Worm (Caenorhabditis elegans) whole organism, early embryonic: ENCODE results near the gene C28H8.2.

Experiments used
- B0310.2 ChIP-seq: sonication (generic microtip); optimal IDR thresholded peaks from 2 replicates; lab custom pipeline; 2016; ENCODE audit warnings: mild to moderate bottlenecking, missing genetic modification characterization, missing compliant biosample characterization
- F13C5.2 ChIP-seq: sonication (generic microtip); optimal IDR thresholded peaks from 2 replicates; lab custom pipeline; 2017; ENCODE audit warnings: mild to moderate bottlenecking, missing genetic modification characterization, inconsistent platforms, missing compliant biosample characterization
- aly-1 ChIP-seq: sonication (generic microtip); optimal IDR thresholded peaks from 2 replicates; lab custom pipeline; 2016; ENCODE audit warnings: missing genetic modification characterization, missing compliant biosample characterization
- ama-1 ChIP-seq: fragments of 150-350 bp; optimal IDR thresholded peaks from 2 replicates; lab custom pipeline; 2014
- ceh-13 ChIP-seq: fragments of 200-800 bp; sonication (Bioruptor generic); optimal IDR thresholded peaks from 2 replicates; lab custom pipeline; 2018; ENCODE audit warnings: mild to moderate bottlenecking, missing genetic modification characterization, missing compliant biosample characterization
- ceh-36 ChIP-seq: sonication (generic microtip); optimal IDR thresholded peaks from 2 replicates; lab custom pipeline; 2016; ENCODE audit warnings: missing genetic modification characterization, inconsistent platforms, missing compliant biosample characterization
- ets-7 ChIP-seq: sonication (generic microtip); optimal IDR thresholded peaks from 2 replicates; lab custom pipeline; 2016; ENCODE audit warnings: missing genotype, missing genetic modification characterization, missing compliant biosample characterization
- flt-1 ChIP-seq: fragments of 200-800 bp; sonication (Bioruptor generic); IDR thresholded peaks from 2 replicates; pipeline ENCODE4 v1.3.6; 2022; ENCODE audit warnings: missing genetic modification characterization, missing compliant biosample characterization
- hmbx-1 ChIP-seq: sonication (generic microtip); optimal IDR thresholded peaks from 2 replicates; lab custom pipeline; 2016; ENCODE audit warnings: mild to moderate bottlenecking, missing genetic modification characterization, missing compliant biosample characterization
- hmg-4 ChIP-seq: fragments of 200-800 bp; sonication (Bioruptor generic); optimal IDR thresholded peaks from 2 replicates; lab custom pipeline; 2018; ENCODE audit warnings: mild to moderate bottlenecking, missing genetic modification characterization, missing compliant biosample characterization
- hnd-1 ChIP-seq: sonication (generic microtip); optimal IDR thresholded peaks from 2 replicates; lab custom pipeline; 2016; ENCODE audit warnings: missing genetic modification characterization, missing compliant biosample characterization
- pes-1 ChIP-seq: fragments of 200-800 bp; sonication (Bioruptor generic); IDR thresholded peaks from 2 replicates; pipeline ENCODE4 v1.3.6; 2022; ENCODE audit warnings: missing genetic modification reagents, missing genetic modification characterization, missing compliant biosample characterization
- scrt-1 ChIP-seq: fragments of 200-800 bp; sonication (Bioruptor generic); IDR thresholded peaks from 2 replicates; pipeline ENCODE4 v1.3.6; 2022; ENCODE audit warnings: missing genetic modification characterization, missing compliant biosample characterization
- sea-1 ChIP-seq: fragments of 200-800 bp; sonication (Bioruptor generic); conservative IDR thresholded peaks from 2 replicates; pipeline ENCODE4 v1.3.6; 2022; ENCODE audit warnings: missing genetic modification characterization, missing compliant biosample characterization
- tbx-11 ChIP-seq: fragments of 200-800 bp; sonication (Bioruptor generic); IDR thresholded peaks from 2 replicates; pipeline ENCODE4 v1.3.6; 2022; ENCODE audit warnings: missing genetic modification characterization, missing compliant biosample characterization
- tbx-37 ChIP-seq: fragments of 200-800 bp; sonication (Bioruptor generic); conservative IDR thresholded peaks from 2 replicates; pipeline ENCODE4 v1.3.6; 2022; ENCODE audit warnings: missing genetic modification reagents, missing genetic modification characterization, missing compliant biosample characterization
- tra-4 ChIP-seq: sonication (generic microtip); optimal IDR thresholded peaks from 2 replicates; lab custom pipeline; 2017; ENCODE audit warnings: missing genetic modification characterization, missing compliant biosample characterization

Gene C28H8.2

ce11 chrIII:5897468-5897867, 22.7 kb upstream of the C28H8.2 start:
- no peak for TF ChIP-seq ama-1 (lab: Kevin White, UChicago)
- no peak for TF ChIP-seq pes-1
- no peak for TF ChIP-seq B0310.2
- TF ChIP-seq flt-1 (GFP tag; lab: Robert Waterston, UW): no peak
- TF ChIP-seq F13C5.2 (tag; lab: Kevin White, UChicago): no peak
- no peak for TF ChIP-seq tbx-11 (GFP tag; lab: Robert Waterston, UW)
- no peak for TF ChIP-seq ceh-36
- no peak for TF ChIP-seq ceh-13 (GFP tag; lab: Kevin White, UChicago)
- no peak for TF ChIP-seq hnd-1
- TF ChIP-seq ets-7: no peak
- no peak for TF ChIP-seq tbx-37
- no peak for TF ChIP-seq hmg-4 (GFP tag; lab: Kevin White, UChicago)
- TF ChIP-seq sea-1 (GFP tag; lab: Robert Waterston, UW): no peak

- TF ChIP-seq hmg-4 (GFP tag; lab: Kevin White, UChicago) (no peak), flt-1 (GFP tag; lab: Robert Waterston, UW) (no peak), ceh-13 (GFP tag; lab: Kevin White, UChicago) (no peak), tbx-11 (GFP tag; lab: Robert Waterston, UW) (no peak), hmbx-1 (tag; lab: Kevin White, UChicago) (no peak), scrt-1 (GFP tag; lab: Robert Waterston, UW) (no peak), ceh-36 (no peak), pes-1 (no peak), F13C5.2 (tag; lab: Kevin White, UChicago) (no peak), ama-1 (lab: Kevin White, UChicago) (no peak), ets-7 (no peak), tbx-37 (no peak), tra-4 (tag; lab: Kevin White, UChicago) (no peak), aly-1 (tag; lab: Kevin White, UChicago) (no peak), sea-1 (GFP tag; lab: Robert Waterston, UW) (no peak), hnd-1 (no peak), B0310.2 (no peak)
These were observed 21.5 kb upstream of the C28H8.2 start for ce11 chrIII:5898631-5899030.

DNA sequence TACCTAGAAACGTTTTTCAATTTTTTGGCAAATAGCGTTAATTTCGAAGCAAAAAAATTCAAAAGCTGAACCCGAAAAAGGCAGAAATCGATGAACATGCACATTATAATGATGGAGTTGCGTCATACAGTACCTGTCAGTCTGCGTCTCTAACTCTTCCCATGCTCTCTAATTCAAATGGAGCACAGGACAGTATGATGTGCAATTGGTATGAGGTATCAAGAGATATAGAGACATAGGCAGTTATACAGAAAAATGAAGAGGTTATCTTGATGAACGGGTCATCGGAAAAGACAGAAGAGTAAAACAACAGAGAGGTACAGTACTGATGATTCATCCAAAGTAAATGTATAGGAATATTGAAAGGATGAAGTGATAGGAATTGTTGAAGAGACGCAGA, 19.4 kb upstream of the C28H8.2 start:
- no peak for TF ChIP-seq ama-1 (lab: Kevin White, UChicago)
- no peak for TF ChIP-seq ceh-36
- no peak for TF ChIP-seq pes-1
- TF ChIP-seq F13C5.2 (tag; lab: Kevin White, UChicago): no peak
- TF ChIP-seq B0310.2: no peak
- TF ChIP-seq tbx-37: no peak
- TF ChIP-seq hnd-1: no peak
- no peak for TF ChIP-seq tbx-11 (GFP tag; lab: Robert Waterston, UW)
- TF ChIP-seq ceh-13 (GFP tag; lab: Kevin White, UChicago): no peak
- no peak; the same call in 1 of the 2 replicates for TF ChIP-seq flt-1 (GFP tag; lab: Robert Waterston, UW)
- no peak for TF ChIP-seq scrt-1 (GFP tag; lab: Robert Waterston, UW)
- no peak for TF ChIP-seq sea-1 (GFP tag; lab: Robert Waterston, UW)
- TF ChIP-seq hmg-4 (GFP tag; lab: Kevin White, UChicago): no peak
- no peak for TF ChIP-seq hmbx-1 (tag; lab: Kevin White, UChicago)
- TF ChIP-seq tra-4 (tag; lab: Kevin White, UChicago): no peak
- TF ChIP-seq aly-1 (tag; lab: Kevin White, UChicago): no peak

ce11 chrIII:5902558-5902957, 17.6 kb upstream of the C28H8.2 start:
- TF ChIP-seq scrt-1 (GFP tag; lab: Robert Waterston, UW): no peak
- TF ChIP-seq sea-1 (GFP tag; lab: Robert Waterston, UW): no peak
- TF ChIP-seq pes-1: no peak
- TF ChIP-seq hnd-1: no peak
- TF ChIP-seq tbx-11 (GFP tag; lab: Robert Waterston, UW): no peak
- TF ChIP-seq aly-1 (tag; lab: Kevin White, UChicago): no peak
- no peak for TF ChIP-seq tra-4 (tag; lab: Kevin White, UChicago)
- TF ChIP-seq F13C5.2 (tag; lab: Kevin White, UChicago): no peak
- no peak for TF ChIP-seq hmg-4 (GFP tag; lab: Kevin White, UChicago)
- no peak for TF ChIP-seq hmbx-1 (tag; lab: Kevin White, UChicago)
- no peak for TF ChIP-seq ceh-13 (GFP tag; lab: Kevin White, UChicago)
- no peak for TF ChIP-seq flt-1 (GFP tag; lab: Robert Waterston, UW)
- no peak for TF ChIP-seq ama-1 (lab: Kevin White, UChicago)
- TF ChIP-seq tbx-37: no peak
- TF ChIP-seq ceh-36: no peak
- no peak for TF ChIP-seq ets-7
- no peak for TF ChIP-seq B0310.2

DNA sequence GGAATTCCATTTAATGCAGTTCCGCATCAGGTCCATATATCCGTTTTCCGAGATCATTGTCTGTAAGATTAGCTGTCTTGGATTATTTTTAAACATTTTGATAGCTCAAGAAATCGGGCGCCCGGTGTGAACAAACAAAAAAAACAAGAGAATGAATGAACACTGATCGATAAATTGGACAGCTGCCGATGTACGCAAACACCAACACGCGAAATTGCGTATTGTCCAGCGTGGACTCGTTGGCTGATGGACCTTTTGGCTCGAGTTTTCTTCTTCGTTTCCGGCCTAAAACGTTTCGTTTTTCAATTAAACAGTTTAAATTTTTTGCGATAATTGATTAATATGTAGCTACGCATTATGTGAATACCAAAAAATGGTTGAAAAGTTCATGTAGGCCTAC, 14.1 kb upstream of the C28H8.2 start, which contains the start of gene dpff-1:
Gene dpff-1, minus strand, starts transcription at position 288 of the 400 bp plus-strand sequence.
- TF ChIP-seq F13C5.2 (tag; lab: Kevin White, UChicago) (peak; percentile 23), ama-1 (lab: Kevin White, UChicago) (no peak)

DNA sequence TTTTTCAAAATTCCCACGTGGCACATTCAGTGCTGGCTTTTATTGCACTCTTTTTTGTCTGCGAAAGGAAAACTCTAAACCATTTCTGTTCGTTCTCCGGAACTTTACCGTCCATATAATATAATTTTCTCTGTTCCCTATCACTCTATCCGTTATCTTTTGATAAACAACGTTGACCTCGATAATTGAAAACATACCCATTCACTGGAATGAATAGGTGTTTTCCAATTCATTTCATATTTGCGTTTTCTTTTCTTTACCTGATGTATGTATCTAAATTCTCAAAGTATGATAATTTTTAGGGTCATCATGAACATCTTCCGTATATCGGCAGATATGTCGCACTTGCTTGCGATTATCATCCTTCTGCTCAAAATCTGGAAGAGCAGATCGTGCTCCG, 13.4 kb upstream of the C28H8.2 start, which contains the start of gene erd-2.2:
Gene erd-2.2, plus strand, starts transcription at position 301 of the 400 bp plus-strand sequence.
- TF ChIP-seq hmbx-1 (tag; lab: Kevin White, UChicago): no peak
- no peak for TF ChIP-seq tbx-11 (GFP tag; lab: Robert Waterston, UW)
- TF ChIP-seq ceh-36: no peak
- no peak for TF ChIP-seq tra-4 (tag; lab: Kevin White, UChicago)
- no peak for TF ChIP-seq hnd-1
- TF ChIP-seq pes-1: no peak
- no peak for TF ChIP-seq scrt-1 (GFP tag; lab: Robert Waterston, UW)
- no peak for TF ChIP-seq ceh-13 (GFP tag; lab: Kevin White, UChicago)
- TF ChIP-seq tbx-37: no peak
- no peak for TF ChIP-seq ets-7
- TF ChIP-seq sea-1 (GFP tag; lab: Robert Waterston, UW): no peak
- TF ChIP-seq hmg-4 (GFP tag; lab: Kevin White, UChicago): no peak

DNA sequence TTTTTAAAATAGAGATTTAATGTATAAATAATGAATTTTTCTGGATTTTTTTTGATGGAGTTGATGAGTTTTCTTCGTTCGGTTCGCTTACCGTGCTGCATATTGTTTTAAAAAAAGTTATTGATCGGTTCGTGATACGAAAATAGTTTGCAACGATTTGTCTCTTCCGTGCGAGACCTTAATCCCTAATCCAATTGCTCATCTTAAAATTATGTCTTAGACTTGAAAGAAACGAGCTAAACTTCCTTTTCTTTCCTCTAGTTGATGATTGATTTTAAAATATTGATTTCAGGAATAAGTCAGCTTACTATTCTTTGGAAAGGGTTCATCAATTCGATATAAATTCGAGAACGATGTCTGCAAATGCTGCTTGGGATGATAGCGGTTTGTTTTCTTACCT, 11.7 kb upstream of the C28H8.2 start, which contains the start of gene C28H8.3:
Gene C28H8.3, plus strand, starts transcription at position 293 of the 400 bp plus-strand sequence.
- TF ChIP-seq pes-1 (no peak), ceh-13 (GFP tag; lab: Kevin White, UChicago) (no peak), tbx-37 (no peak), flt-1 (GFP tag; lab: Robert Waterston, UW) (no peak), ama-1 (lab: Kevin White, UChicago) (no peak), aly-1 (tag; lab: Kevin White, UChicago) (no peak), hmg-4 (GFP tag; lab: Kevin White, UChicago) (no peak), ceh-36 (no peak), B0310.2 (no peak), hnd-1 (no peak), tra-4 (tag; lab: Kevin White, UChicago) (no peak), scrt-1 (GFP tag; lab: Robert Waterston, UW) (no peak), ets-7 (no peak), tbx-11 (GFP tag; lab: Robert Waterston, UW) (no peak), sea-1 (GFP tag; lab: Robert Waterston, UW) (no peak), F13C5.2 (tag; lab: Kevin White, UChicago) (no peak)
